Fruit fly (Drosophila melanogaster) whole organism, embryonic: ENCODE results near the gene AcCoAS.

ENCODE experiments used
- CG10431 ChIP-seq: fragments of 200-800 bp; sonication (Bioruptor generic); optimal IDR thresholded peaks from 3 replicates; lab custom pipeline; 2018; ENCODE audit warnings: missing biosample characterization, mild to moderate bottlenecking, missing genetic modification characterization
- CG10462 ChIP-seq: fragments of 200-800 bp; sonication (Bioruptor generic); optimal IDR thresholded peaks from 2 replicates; lab custom pipeline; 2016; ENCODE audit warnings: missing biosample characterization, missing genetic modification characterization
- Mrtf ChIP-seq: fragments of 200-800 bp; sonication (Bioruptor generic); IDR thresholded peaks from 3 replicates; pipeline ENCODE4 v1.3.6; 2022; ENCODE audit warnings: missing biosample characterization, missing genetic modification characterization
- ato ChIP-seq: fragments of 200-800 bp; sonication (Bioruptor generic); IDR thresholded peaks from 2 replicates; pipeline ENCODE4 v1.3.6; 2022; ENCODE audit warnings: missing biosample characterization, missing genetic modification characterization; ENCODE audit not compliant: partially characterized antibody
- jigr1 ChIP-seq: fragments of 200-800 bp; sonication (Bioruptor generic); IDR thresholded peaks from 3 replicates; pipeline ENCODE4 v1.3.6; 2022; ENCODE audit warnings: missing biosample characterization, missing genetic modification characterization

DNA sequence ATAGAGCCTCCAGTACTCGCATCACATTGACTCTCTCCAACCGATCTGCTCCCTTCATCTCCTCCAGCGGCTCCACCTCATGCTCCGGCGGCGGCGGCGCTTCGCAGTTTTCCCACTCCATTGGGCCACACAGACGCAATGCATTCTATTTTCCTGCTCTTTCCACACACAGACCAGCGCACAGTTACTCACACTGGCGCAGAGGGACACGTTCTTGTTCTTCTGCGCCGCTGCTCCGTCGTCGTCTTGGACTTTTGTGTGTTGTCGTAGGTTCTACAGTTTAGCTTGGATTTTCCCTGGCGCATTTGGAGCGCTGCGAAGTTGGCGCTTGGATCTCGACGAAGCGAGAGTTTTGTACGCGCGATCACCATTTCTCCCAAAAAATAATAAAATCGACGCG lies 53.7 kb downstream of the AcCoAS start, which contains the start of gene Eip78C:
- TF ChIP-seq jigr1 (GFP tag; lab: Robert Waterston, UW): no peak
- TF ChIP-seq CG10431 (GFP tag; lab: Kevin White, UChicago): no peak
- TF ChIP-seq CG10462 (GFP tag; lab: Kevin White, UChicago): no peak
- TF ChIP-seq ato: no peak
- no peak for TF ChIP-seq Mrtf (GFP tag; lab: Robert Waterston, UW)
